Worm (Caenorhabditis elegans) whole organism, mixed stage, embryonic: Measurements from ENCODE around the gene acp-2.

ENCODE experiments used
- bed-3 ChIP-seq: fragments of 200-800 bp; sonication (Bioruptor generic); optimal IDR thresholded peaks from 3 replicates; lab custom pipeline; 2018; ENCODE audit warnings: mild to moderate bottlenecking, missing genetic modification characterization, moderate library complexity, missing compliant biosample characterization
- elt-1 ChIP-seq: sonication (generic microtip); optimal IDR thresholded peaks from 2 replicates; lab custom pipeline; 2017; ENCODE audit warnings: missing genetic modification characterization, mild to moderate bottlenecking, missing compliant biosample characterization, antibody characterized with exemption, moderate library complexity, borderline replicate concordance; ENCODE audit not compliant: insufficient read depth
- flh-1 ChIP-seq: fragments of 200-800 bp; sonication (Bioruptor generic); optimal IDR thresholded peaks from 2 replicates; lab custom pipeline; 2018; ENCODE audit warnings: mild to moderate bottlenecking, missing genetic modification characterization, moderate library complexity, missing compliant biosample characterization
- lin-13 ChIP-seq: fragments of 150-350 bp; optimal IDR thresholded peaks from 2 replicates; lab custom pipeline; 2014; ENCODE audit warnings: missing biosample characterization, missing genetic modification characterization
- lsy-2 ChIP-seq: fragments of 150-350 bp; optimal IDR thresholded peaks from 2 replicates; lab custom pipeline; 2014; ENCODE audit warnings: missing biosample characterization, missing genetic modification characterization
- nhr-12 ChIP-seq: fragments of 150-350 bp; optimal IDR thresholded peaks from 2 replicates; lab custom pipeline; 2014; ENCODE audit warnings: missing biosample characterization, missing genetic modification characterization
- nhr-237 ChIP-seq: fragments of 150-350 bp; optimal IDR thresholded peaks from 2 replicates; lab custom pipeline; 2014; ENCODE audit warnings: missing biosample characterization, missing genetic modification characterization
- nhr-28 ChIP-seq: fragments of 150-350 bp; optimal IDR thresholded peaks from 2 replicates; lab custom pipeline; 2014; ENCODE audit warnings: missing biosample characterization, missing genetic modification characterization
- pha-4 ChIP-seq: fragments of 150-350 bp; optimal IDR thresholded peaks from 2 replicates; lab custom pipeline; 2018; ENCODE audit warnings: missing biosample characterization, missing genetic modification reagents, missing genetic modification characterization
- snpc-4 ChIP-seq: fragments of 150-350 bp; optimal IDR thresholded peaks from 2 replicates; lab custom pipeline; 2014; ENCODE audit warnings: missing biosample characterization, missing genetic modification characterization
- sptf-1 ChIP-seq: sonication (generic microtip); optimal IDR thresholded peaks from 2 replicates; lab custom pipeline; 2017; ENCODE audit warnings: mild to moderate bottlenecking, missing genetic modification characterization, moderate library complexity, missing compliant biosample characterization
- unc-62 ChIP-seq: fragments of 150-350 bp; optimal IDR thresholded peaks from 2 replicates; lab custom pipeline; 2014; ENCODE audit warnings: missing biosample characterization, missing genetic modification reagents, missing genetic modification characterization
- zip-8 ChIP-seq: fragments of 150-350 bp; optimal IDR thresholded peaks from 2 replicates; lab custom pipeline; 2014; ENCODE audit warnings: missing biosample characterization, missing genetic modification characterization
- ztf-11 ChIP-seq: fragments of 150-350 bp; optimal IDR thresholded peaks from 2 replicates; lab custom pipeline; 2014; ENCODE audit warnings: missing biosample characterization, missing genetic modification characterization

DNA sequence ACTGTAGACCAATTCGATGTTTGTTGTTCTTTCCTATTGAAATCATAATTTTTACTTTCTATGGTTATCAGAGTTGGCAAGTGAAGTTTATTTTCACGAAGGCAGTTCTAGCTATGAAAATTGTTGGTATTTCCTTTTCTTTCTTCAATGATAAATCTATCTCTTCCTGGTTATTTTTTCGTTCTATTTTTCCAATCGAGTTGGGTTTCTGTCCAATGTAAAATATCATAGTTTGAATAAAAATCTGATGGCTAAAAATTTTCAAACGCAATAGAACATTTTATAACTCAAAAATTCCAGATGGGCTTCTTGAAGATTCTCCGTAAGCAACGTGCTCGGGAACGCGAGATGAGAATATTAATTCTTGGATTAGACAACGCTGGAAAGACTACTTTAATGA lies 12.2 kb upstream of the acp-2 start, which contains the start of gene evl-20:
- TF ChIP-seq lsy-2 (tag; lab: Kevin White, UChicago) (no peak), bed-3 (GFP tag; lab: Kevin White, UChicago) (no peak), zip-8 (tag; lab: Kevin White, UChicago) (no peak), nhr-28 (tag; lab: Kevin White, UChicago) (no peak), lin-13 (no peak), unc-62 (no peak), pha-4 (tag; lab: Kevin White, UChicago) (no peak), ztf-11 (tag; lab: Kevin White, UChicago) (no peak), snpc-4 (tag; lab: Kevin White, UChicago) (no peak), flh-1 (no peak), elt-1 (tag; lab: Kevin White, UChicago) (no peak), nhr-12 (tag; lab: Kevin White, UChicago) (no peak), nhr-237 (tag; lab: Kevin White, UChicago) (no peak), sptf-1 (tag; lab: Kevin White, UChicago) (no peak)
